Worm (Caenorhabditis elegans) whole organism, L4/young adult: Measurements from ENCODE around the gene vab-23.

ENCODE experiments used
- W03F9.2 ChIP-seq: fragments of 150-350 bp; optimal IDR thresholded peaks from 2 replicates; lab custom pipeline; 2014; ENCODE audit warnings: missing biosample characterization, missing genetic modification characterization
- him-1 ChIP-seq: sonication (generic microtip); optimal IDR thresholded peaks from 2 replicates; lab custom pipeline; 2016; ENCODE audit warnings: missing genotype, missing genetic modification reagents, missing genetic modification characterization, missing compliant biosample characterization

DNA sequence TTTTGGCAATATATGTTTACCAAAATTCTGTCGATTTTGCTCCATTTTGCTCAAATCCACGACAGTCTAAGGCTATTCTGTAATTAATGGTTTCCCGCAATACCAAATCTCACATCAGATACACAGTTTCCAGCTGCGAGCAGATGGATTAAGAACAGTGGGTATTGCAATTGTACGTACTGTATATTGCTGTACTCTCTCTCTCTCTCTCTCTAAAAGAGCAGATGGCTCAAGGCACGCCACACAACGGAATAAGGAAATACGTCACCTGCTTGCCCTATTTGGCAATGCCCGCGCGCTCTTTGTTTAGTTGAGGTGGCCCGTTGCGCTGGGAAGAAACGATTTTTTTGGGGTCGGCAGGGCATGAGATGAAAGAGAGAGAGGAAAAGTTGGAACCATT, 10.4 kb downstream of the vab-23 start:
- TF ChIP-seq W03F9.2 (tag; lab: Kevin White, UChicago) (no peak), him-1 (tag; lab: Kevin White, UChicago) (no peak)
